Worm (Caenorhabditis elegans) whole organism, late embryonic: ENCODE results near the gene srd-45.

Experiments used
- C08G9.2 ChIP-seq: sonication (generic microtip); optimal IDR thresholded peaks from 2 replicates; lab custom pipeline; 2016; ENCODE audit warnings: mild to moderate bottlenecking, missing genetic modification characterization, moderate library complexity, missing compliant biosample characterization
- C38D4.7 ChIP-seq: fragments of 200-800 bp; sonication (Bioruptor generic); optimal IDR thresholded peaks from 2 replicates; lab custom pipeline; 2018; ENCODE audit warnings: mild to moderate bottlenecking, missing genetic modification characterization, moderate library complexity, missing compliant biosample characterization
- K02D7.2 ChIP-seq: sonication (generic microtip); optimal IDR thresholded peaks from 2 replicates; lab custom pipeline; 2017; ENCODE audit warnings: mild to moderate bottlenecking, missing genetic modification characterization, missing compliant biosample characterization
- T23F11.4 ChIP-seq: fragments of 200-800 bp; sonication (Bioruptor generic); optimal IDR thresholded peaks from 2 replicates; lab custom pipeline; 2018; ENCODE audit warnings: mild to moderate bottlenecking, missing genetic modification characterization, missing compliant biosample characterization
- ama-1 ChIP-seq: fragments of 150-350 bp; optimal IDR thresholded peaks from 2 replicates; lab custom pipeline; 2014
- ceh-18 ChIP-seq: sonication (generic microtip); optimal IDR thresholded peaks from 2 replicates; lab custom pipeline; 2016; ENCODE audit warnings: missing genetic modification characterization, missing compliant biosample characterization
- ceh-22 ChIP-seq: sonication (generic microtip); optimal IDR thresholded peaks from 2 replicates; lab custom pipeline; 2017; ENCODE audit warnings: missing biosample characterization, missing genetic modification characterization
- ceh-24 ChIP-seq: sonication (generic microtip); optimal IDR thresholded peaks from 2 replicates; lab custom pipeline; 2016; ENCODE audit warnings: mild to moderate bottlenecking, missing genetic modification characterization, missing compliant biosample characterization
- ceh-30 ChIP-seq: fragments of 150-350 bp; optimal IDR thresholded peaks from 2 replicates; lab custom pipeline; 2014; ENCODE audit warnings: missing biosample characterization, missing genetic modification characterization
- ceh-31 ChIP-seq: sonication (generic microtip); optimal IDR thresholded peaks from 2 replicates; lab custom pipeline; 2016; ENCODE audit warnings: missing genetic modification characterization, missing compliant biosample characterization
- ceh-34 ChIP-seq: sonication (generic microtip); optimal IDR thresholded peaks from 2 replicates; lab custom pipeline; 2016; ENCODE audit warnings: mild to moderate bottlenecking, missing genetic modification characterization, missing compliant biosample characterization
- ceh-45 ChIP-seq: fragments of 200-800 bp; sonication (Bioruptor generic); IDR thresholded peaks from 2 replicates; pipeline ENCODE4 v1.3.6; 2022; ENCODE audit warnings: missing genetic modification reagents, missing genetic modification characterization, missing compliant biosample characterization
- ceh-48 ChIP-seq: sonication (generic microtip); optimal IDR thresholded peaks from 2 replicates; lab custom pipeline; 2016; ENCODE audit warnings: missing genetic modification characterization, inconsistent platforms, missing compliant biosample characterization
- ceh-9 ChIP-seq: sonication (generic microtip); optimal IDR thresholded peaks from 2 replicates; lab custom pipeline; 2016; ENCODE audit warnings: mild to moderate bottlenecking, missing genetic modification characterization, inconsistent platforms, missing compliant biosample characterization
- dmd-4 ChIP-seq: sonication (generic microtip); optimal IDR thresholded peaks from 2 replicates; lab custom pipeline; 2016; ENCODE audit warnings: borderline replicate concordance, missing genetic modification characterization, missing compliant biosample characterization
- elt-2 ChIP-seq: sonication (generic microtip); optimal IDR thresholded peaks from 2 replicates; lab custom pipeline; 2016; ENCODE audit warnings: missing genetic modification reagents, missing genetic modification characterization, missing compliant biosample characterization
- elt-4 ChIP-seq: sonication (generic microtip); optimal IDR thresholded peaks from 2 replicates; lab custom pipeline; 2016; ENCODE audit warnings: missing genetic modification characterization, missing compliant biosample characterization
- ets-4 ChIP-seq: sonication (generic microtip); optimal IDR thresholded peaks from 2 replicates; lab custom pipeline; 2016; ENCODE audit warnings: missing genetic modification characterization, missing compliant biosample characterization
- fax-1 ChIP-seq: sonication (generic microtip); optimal IDR thresholded peaks from 2 replicates; lab custom pipeline; 2016; ENCODE audit warnings: missing genotype, missing genetic modification characterization, missing compliant biosample characterization
- fkh-10 ChIP-seq: fragments of 150-350 bp; optimal IDR thresholded peaks from 2 replicates; lab custom pipeline; 2014; ENCODE audit warnings: missing biosample characterization, missing genetic modification reagents, missing genetic modification characterization
- fkh-6 ChIP-seq: sonication (generic microtip); optimal IDR thresholded peaks from 2 replicates; lab custom pipeline; 2016; ENCODE audit warnings: missing genetic modification characterization, missing compliant biosample characterization
- hlh-13 ChIP-seq: fragments of 200-800 bp; sonication (Bioruptor generic); optimal IDR thresholded peaks from 2 replicates; lab custom pipeline; 2018; ENCODE audit warnings: mild to moderate bottlenecking, missing genetic modification characterization, missing compliant biosample characterization
- hlh-30 ChIP-seq: sonication (generic microtip); optimal IDR thresholded peaks from 2 replicates; lab custom pipeline; 2017; ENCODE audit warnings: antibody characterized with exemption, missing genetic modification characterization, missing compliant biosample characterization; ENCODE audit not compliant: insufficient read depth
- hlh-6 ChIP-seq: sonication (generic microtip); optimal IDR thresholded peaks from 2 replicates; lab custom pipeline; 2016; ENCODE audit warnings: missing genotype, missing genetic modification characterization, missing compliant biosample characterization
- hlh-8 ChIP-seq: sonication (generic microtip); optimal IDR thresholded peaks from 2 replicates; lab custom pipeline; 2016; ENCODE audit warnings: missing genotype, missing genetic modification characterization, missing compliant biosample characterization
- lin-11 ChIP-seq: fragments of 200-800 bp; sonication (Bioruptor generic); optimal IDR thresholded peaks from 2 replicates; lab custom pipeline; 2018; ENCODE audit warnings: mild to moderate bottlenecking, missing genetic modification characterization, missing compliant biosample characterization
- nfya-1 ChIP-seq: sonication (generic microtip); optimal IDR thresholded peaks from 2 replicates; lab custom pipeline; 2017; ENCODE audit warnings: missing genetic modification characterization, mild to moderate bottlenecking, missing compliant biosample characterization, antibody characterized with exemption, moderate library complexity
- nhr-11 ChIP-seq: fragments of 150-350 bp; optimal IDR thresholded peaks from 2 replicates; lab custom pipeline; 2014; ENCODE audit warnings: missing biosample characterization, missing genetic modification characterization
- npax-4 ChIP-seq: sonication (generic microtip); optimal IDR thresholded peaks from 2 replicates; lab custom pipeline; 2016; ENCODE audit warnings: missing genetic modification characterization, missing compliant biosample characterization
- odd-2 ChIP-seq: sonication (generic microtip); optimal IDR thresholded peaks from 2 replicates; lab custom pipeline; 2017; ENCODE audit warnings: antibody characterized with exemption, mild to moderate bottlenecking, missing genetic modification characterization, missing compliant biosample characterization
- pax-1 ChIP-seq: fragments of 150-350 bp; optimal IDR thresholded peaks from 2 replicates; lab custom pipeline; 2014; ENCODE audit warnings: missing biosample characterization, missing genetic modification characterization
- pha-2 ChIP-seq: sonication (generic microtip); optimal IDR thresholded peaks from 2 replicates; lab custom pipeline; 2017; ENCODE audit warnings: mild to moderate bottlenecking, missing genetic modification characterization, missing compliant biosample characterization
- pqm-1 ChIP-seq: sonication (generic microtip); optimal IDR thresholded peaks from 2 replicates; lab custom pipeline; 2016; ENCODE audit warnings: missing genetic modification characterization, missing compliant biosample characterization
- ref-2 ChIP-seq: sonication (generic microtip); optimal IDR thresholded peaks from 2 replicates; lab custom pipeline; 2016; ENCODE audit warnings: missing genetic modification characterization, missing compliant biosample characterization
- sox-4 ChIP-seq: sonication (generic microtip); optimal IDR thresholded peaks from 2 replicates; lab custom pipeline; 2017; ENCODE audit warnings: mild to moderate bottlenecking, missing genetic modification characterization, inconsistent platforms, missing compliant biosample characterization
- tbx-2 ChIP-seq: sonication (generic microtip); optimal IDR thresholded peaks from 2 replicates; lab custom pipeline; 2016; ENCODE audit warnings: missing genetic modification characterization, missing compliant biosample characterization
- zip-5 ChIP-seq: sonication (generic microtip); optimal IDR thresholded peaks from 2 replicates; lab custom pipeline; 2016; ENCODE audit warnings: missing genetic modification characterization, missing compliant biosample characterization

Gene srd-45

DNA sequence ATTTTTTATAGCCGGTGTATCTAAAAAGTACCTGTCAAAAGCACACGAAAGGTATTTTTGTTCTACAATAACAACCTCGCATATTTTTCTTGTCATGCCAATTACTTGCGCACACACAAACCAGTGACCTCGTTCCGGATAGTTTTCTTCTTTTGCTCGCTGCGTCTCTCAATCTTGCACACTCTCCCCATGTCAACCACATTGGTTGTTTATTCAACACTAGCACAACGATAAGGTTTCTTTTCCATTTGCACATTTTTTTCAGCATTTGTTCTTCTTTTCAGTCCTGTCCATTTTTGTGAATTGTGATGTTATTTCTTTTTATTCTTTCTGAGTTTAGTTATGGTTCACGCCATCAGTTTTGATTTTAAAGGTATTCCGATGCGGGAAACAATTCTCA lies 21.4 kb downstream of the srd-45 start, which contains the start of gene F42F12.3:
Gene F42F12.3 (plus strand): TSS at position 372 of the 400 bp plus-strand sequence.
- no peak for TF ChIP-seq npax-4 (tag; lab: Kevin White, UChicago)
- no peak for TF ChIP-seq hlh-13 (GFP tag; lab: Kevin White, UChicago)
- TF ChIP-seq T23F11.4 (GFP tag; lab: Kevin White, UChicago) = no peak
- no peak for TF ChIP-seq fkh-10 (GFP tag; lab: Kevin White, UChicago)
- TF ChIP-seq ceh-22 (tag; lab: Kevin White, UChicago) = no peak
- no peak for TF ChIP-seq lin-11
- TF ChIP-seq fax-1 (tag; lab: Kevin White, UChicago) = no peak
- TF ChIP-seq ceh-34 (tag; lab: Kevin White, UChicago) = no peak
- TF ChIP-seq nfya-1 (tag; lab: Kevin White, UChicago) = no peak
- TF ChIP-seq sox-4 (tag; lab: Kevin White, UChicago) = no peak
- no peak for TF ChIP-seq ama-1 (lab: Kevin White, UChicago)
- TF ChIP-seq ceh-31 (tag; lab: Kevin White, UChicago) = no peak
- TF ChIP-seq fkh-6 (tag; lab: Kevin White, UChicago) = no peak
- TF ChIP-seq C08G9.2 = no peak
- TF ChIP-seq ceh-18 (tag; lab: Kevin White, UChicago) = no peak

- no peak for TF ChIP-seq elt-4 (tag; lab: Kevin White, UChicago)
- no peak for TF ChIP-seq pha-2 (tag; lab: Kevin White, UChicago)
- no peak for TF ChIP-seq hlh-30 (tag; lab: Kevin White, UChicago)
- no peak for TF ChIP-seq ceh-48
- TF ChIP-seq ceh-24 (tag; lab: Kevin White, UChicago) = no peak
- TF ChIP-seq pax-1 (tag; lab: Kevin White, UChicago) = no peak
- no peak for TF ChIP-seq ceh-45 (GFP tag; lab: Robert Waterston, UW)
- no peak for TF ChIP-seq hlh-8 (tag; lab: Kevin White, UChicago)
- no peak for TF ChIP-seq ets-4 (tag; lab: Kevin White, UChicago)
- TF ChIP-seq C08G9.2 = no peak
- TF ChIP-seq nfya-1 (tag; lab: Kevin White, UChicago) = no peak
- TF ChIP-seq pqm-1 (tag; lab: Kevin White, UChicago) = no peak
- TF ChIP-seq elt-2 = no peak
- TF ChIP-seq ceh-22 (tag; lab: Kevin White, UChicago) = no peak
- TF ChIP-seq ceh-30 (tag; lab: Kevin White, UChicago) = no peak
- no peak for TF ChIP-seq odd-2 (tag; lab: Kevin White, UChicago)
- TF ChIP-seq tbx-2 = no peak
- TF ChIP-seq ceh-9 (tag; lab: Kevin White, UChicago) = no peak
- no peak for TF ChIP-seq nhr-11 (tag; lab: Kevin White, UChicago)
- TF ChIP-seq K02D7.2 = no peak
Measured at ce11 chrX:12352872-12353271, 24.1 kb downstream of the srd-45 start, which contains the start of gene F42F12.4. Gene F42F12.4 (minus strand): TSS chrX:12352947.

DNA sequence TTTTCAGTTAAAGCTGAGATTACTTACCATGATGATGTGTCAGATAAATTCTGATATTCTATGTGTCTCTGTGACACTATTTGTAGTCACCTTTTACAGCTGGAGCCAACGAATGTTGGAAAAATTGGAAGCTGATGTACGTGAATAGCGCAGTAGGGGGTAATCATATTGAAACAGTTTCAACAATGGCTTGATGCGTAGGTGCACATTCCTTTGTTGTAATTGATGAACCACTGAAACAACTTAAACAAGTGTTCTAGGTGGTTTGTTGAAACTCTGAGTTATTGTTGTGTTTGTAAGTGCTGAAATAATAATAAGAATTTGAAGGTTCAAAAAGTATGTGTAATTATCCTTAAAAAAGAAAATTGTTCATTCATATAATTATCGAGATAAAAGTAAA lies 27.8 kb downstream of the srd-45 start, which contains the start of gene nspc-12:
Gene nspc-12 (minus strand): TSS at position 101 of the 400 bp plus-strand sequence.
- TF ChIP-seq npax-4 (tag; lab: Kevin White, UChicago) (no peak), zip-5 (tag; lab: Kevin White, UChicago) (no peak), C38D4.7 (GFP tag; lab: Kevin White, UChicago) (no peak), elt-4 (tag; lab: Kevin White, UChicago) (no peak), T23F11.4 (GFP tag; lab: Kevin White, UChicago) (no peak), ceh-30 (tag; lab: Kevin White, UChicago) (no peak), tbx-2 (no peak), ceh-18 (tag; lab: Kevin White, UChicago) (no peak), odd-2 (tag; lab: Kevin White, UChicago) (no peak)

DNA sequence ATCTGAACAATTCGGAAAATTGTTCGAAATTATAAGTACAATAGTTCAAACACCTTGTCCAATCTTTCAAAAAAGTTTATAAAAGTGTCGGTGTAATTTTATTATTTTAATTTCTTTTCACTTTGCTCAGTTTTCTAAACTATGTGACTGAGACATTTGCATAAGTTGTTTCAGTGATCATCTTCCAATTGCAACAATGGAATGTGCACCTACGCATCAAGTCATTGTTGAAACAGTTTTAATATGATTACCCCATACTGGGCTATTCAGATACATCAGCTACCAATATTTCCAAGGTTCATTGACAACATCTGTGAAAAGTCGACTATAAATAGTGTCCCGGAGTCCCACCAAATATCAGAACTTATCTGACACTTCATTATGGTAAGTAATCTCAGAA lies 28.4 kb downstream of the srd-45 start, which contains the start of gene nspc-13:
Gene nspc-13 (plus strand): TSS at position 301 of the 400 bp plus-strand sequence.
- TF ChIP-seq hlh-6 (tag; lab: Kevin White, UChicago) = no peak
- no peak for TF ChIP-seq ref-2 (tag; lab: Kevin White, UChicago)
- no peak for TF ChIP-seq dmd-4 (tag; lab: Kevin White, UChicago)
